Worm (Caenorhabditis elegans): ENCODE results near the gene klf-1.

ce11 chrIII:2836339-2836738 is 38.3 kb upstream of the klf-1 start, which contains the start of gene josd-1:
- TF ChIP-seq mep-1 (tag; optimal IDR thresholded peaks at IDR 0.05) (no peak), unc-62 (GFP tag; optimal IDR thresholded peaks at IDR 0.05) (no peak), ceh-43 (GFP tag; optimal IDR thresholded peaks at IDR 0.05) (no peak), elt-3 (tag; optimal IDR thresholded peaks at IDR 0.05) (no peak), ztf-11 (tag; optimal IDR thresholded peaks at IDR 0.05) (no peak), nhr-237 (tag; optimal IDR thresholded peaks at IDR 0.05) (no peak), snpc-4 (tag; optimal IDR thresholded peaks at IDR 0.05) (no peak), hlh-1 (tag; optimal IDR thresholded peaks at IDR 0.05) (no peak)

Measured in whole organism, mixed stage, embryonic.